Worm (Caenorhabditis elegans): ENCODE data around the gene F49E10.4.

F49E10.4 gene

DNA sequence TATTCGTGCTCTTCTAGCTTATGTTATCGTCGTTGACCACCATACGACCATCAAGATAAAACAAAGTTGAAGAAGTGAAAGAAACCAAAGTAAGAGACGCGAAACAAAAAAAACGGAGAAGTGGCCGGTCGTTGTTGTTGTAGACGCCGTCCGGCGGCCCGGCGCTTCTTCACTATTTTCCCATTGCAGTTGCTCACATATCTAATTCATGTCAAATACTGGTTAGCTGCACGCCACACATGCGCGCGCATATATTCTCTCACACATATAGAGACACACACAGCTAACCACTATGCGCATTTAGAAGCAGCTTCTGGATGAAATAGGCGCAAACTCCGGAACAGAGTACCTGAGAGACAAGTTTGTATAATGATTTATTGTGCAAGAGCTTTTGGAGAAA lies 7.6 kb upstream of the F49E10.4 start:
- no peak for TF ChIP-seq nhr-11 (tag; optimal IDR thresholded peaks at IDR 0.05)
- no peak for TF ChIP-seq aly-2 (tag; optimal IDR thresholded peaks at IDR 0.05)
- TF ChIP-seq lin-39 (tag; optimal IDR thresholded peaks at IDR 0.05) = peak; percentile 26
- TF ChIP-seq mml-1 (tag; optimal IDR thresholded peaks at IDR 0.05) = no peak
- no peak for TF ChIP-seq fos-1 (tag; optimal IDR thresholded peaks at IDR 0.05)
- no peak for TF ChIP-seq pha-4 (tag; optimal IDR thresholded peaks at IDR 0.05)
- TF ChIP-seq nhr-43 (tag; optimal IDR thresholded peaks at IDR 0.05; ENCODE audit: poor library complexity, severe bottlenecking) = no peak
- no peak for TF ChIP-seq ceh-28 (tag; optimal IDR thresholded peaks at IDR 0.05)
- no peak for TF ChIP-seq unc-39 (tag; optimal IDR thresholded peaks at IDR 0.05)
- no peak for TF ChIP-seq ztf-11 (tag; optimal IDR thresholded peaks at IDR 0.05)
- peak; percentile 11 for TF ChIP-seq hmg-11 (tag; optimal IDR thresholded peaks at IDR 0.05)
- no peak for TF ChIP-seq tbx-2 (tag; optimal IDR thresholded peaks at IDR 0.05)
- TF ChIP-seq nfya-1 (tag; optimal IDR thresholded peaks at IDR 0.05; ENCODE audit: insufficient read depth) = peak; percentile 40
- TF ChIP-seq fkh-2 (tag; optimal IDR thresholded peaks at IDR 0.05) = no peak
- TF ChIP-seq unc-62 (GFP tag; optimal IDR thresholded peaks at IDR 0.05) = no peak
- no peak for TF ChIP-seq sea-2 (GFP tag; optimal IDR thresholded peaks at IDR 0.05)

DNA sequence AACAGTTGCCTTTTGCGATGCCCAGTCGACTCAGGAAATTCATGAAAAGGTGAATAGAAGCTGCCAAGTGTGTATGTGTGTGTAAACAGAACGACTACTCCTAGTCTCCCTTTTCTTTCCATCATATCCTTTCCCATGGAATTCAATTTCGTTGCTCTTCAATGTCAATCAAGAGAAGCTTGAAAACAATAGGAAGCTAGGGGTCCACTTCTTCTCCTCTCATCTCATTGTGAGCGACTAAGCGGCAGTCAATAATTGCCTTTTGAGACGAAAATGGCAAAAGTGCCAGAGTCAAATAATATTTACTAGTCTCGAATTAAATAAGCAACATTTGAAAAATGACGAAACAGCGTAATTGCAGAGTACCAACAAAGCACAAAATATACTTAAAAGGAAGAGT lies 6.1 kb upstream of the F49E10.4 start:
- TF ChIP-seq nhr-11 (tag; optimal IDR thresholded peaks at IDR 0.05) (no peak), nhr-77 (tag; optimal IDR thresholded peaks at IDR 0.05) (no peak), nfya-1 (tag; optimal IDR thresholded peaks at IDR 0.05; ENCODE audit: insufficient read depth) (no peak)

DNA sequence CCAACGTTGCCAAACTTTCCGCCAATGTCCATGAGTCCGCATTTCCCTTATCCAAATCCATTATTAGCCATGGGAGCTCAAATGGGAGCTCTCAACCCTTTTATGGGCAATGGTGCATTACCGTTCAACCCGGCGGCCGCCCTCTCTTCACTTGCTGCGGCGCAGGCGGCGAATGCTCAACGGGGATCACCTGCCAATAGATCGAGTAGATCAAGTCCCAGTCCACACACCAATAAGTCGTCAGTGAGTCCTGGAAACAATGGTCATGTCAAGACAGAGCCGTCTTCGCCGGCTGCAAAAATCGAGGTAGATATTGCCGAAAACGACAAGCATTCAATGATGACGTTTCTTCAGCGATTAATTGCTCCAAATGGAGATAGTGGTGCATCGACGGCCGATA lies 3.5 kb upstream of the F49E10.4 start:
- TF ChIP-seq ceh-9 (tag; optimal IDR thresholded peaks at IDR 0.05) (no peak), daf-12 (tag; optimal IDR thresholded peaks at IDR 0.05) (no peak), ama-1 (optimal IDR thresholded peaks at IDR 0.05) (no peak), elt-1 (tag; optimal IDR thresholded peaks at IDR 0.05) (no peak), nhr-23 (tag; optimal IDR thresholded peaks at IDR 0.05) (no peak), fos-1 (tag; optimal IDR thresholded peaks at IDR 0.05) (no peak), jun-1 (tag; optimal IDR thresholded peaks at IDR 0.05) (no peak), elt-2 (tag; optimal IDR thresholded peaks at IDR 0.05) (no peak), snpc-4 (tag; optimal IDR thresholded peaks at IDR 0.05) (no peak), fkh-2 (tag; optimal IDR thresholded peaks at IDR 0.05) (no peak), hmg-11 (tag; optimal IDR thresholded peaks at IDR 0.05) (no peak)

DNA sequence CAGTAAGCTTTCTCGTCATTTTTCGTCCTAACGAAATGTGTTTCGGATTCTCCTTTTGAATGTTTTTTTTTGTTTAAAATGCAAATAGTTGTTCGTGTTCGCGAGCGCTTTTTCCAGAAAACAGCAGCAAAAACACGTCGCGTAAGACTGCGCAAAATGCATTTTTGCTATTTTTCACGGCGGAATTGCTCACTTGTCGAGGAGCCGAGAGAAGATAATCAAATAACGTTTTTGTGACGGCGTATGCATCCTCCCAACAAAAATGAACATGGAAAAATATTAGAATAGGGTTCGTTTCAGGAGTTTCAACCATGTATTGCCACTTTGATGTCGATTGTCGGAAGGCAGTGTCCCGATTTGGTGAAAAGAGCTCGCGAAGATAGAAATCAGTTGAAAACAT lies 1.4 kb downstream of the F49E10.4 start:
- TF ChIP-seq ztf-11 (tag; optimal IDR thresholded peaks at IDR 0.05) (no peak), fkh-10 (GFP tag; optimal IDR thresholded peaks at IDR 0.05) (peak; percentile 50)

DNA sequence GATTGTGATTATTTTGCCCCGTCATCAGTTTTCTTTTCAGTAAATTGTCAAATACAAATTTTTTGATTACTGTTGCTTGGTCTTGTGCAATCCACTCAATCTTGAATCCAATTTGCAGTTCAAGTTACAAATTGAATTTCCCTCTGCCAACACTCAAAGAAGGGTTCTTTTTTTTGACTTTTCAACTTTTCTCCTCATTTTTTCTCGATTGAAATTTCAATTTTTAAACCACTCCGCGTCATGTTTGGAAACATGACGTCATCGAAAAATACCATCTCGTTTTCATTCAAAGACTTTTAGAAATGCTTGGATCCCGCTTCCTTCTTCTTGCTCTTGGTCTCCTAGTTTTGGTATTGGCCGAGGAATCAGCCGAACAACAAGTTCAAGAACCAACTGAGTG lies 9.9 kb downstream of the F49E10.4 start, which contains the start of gene flp-7:
Gene flp-7, plus strand, starts transcription at position 301 of the 400 bp plus-strand sequence.
- no peak for TF ChIP-seq jun-1 (tag; optimal IDR thresholded peaks at IDR 0.05)
- TF ChIP-seq lsy-12 (tag; optimal IDR thresholded peaks at IDR 0.05) = no peak

DNA sequence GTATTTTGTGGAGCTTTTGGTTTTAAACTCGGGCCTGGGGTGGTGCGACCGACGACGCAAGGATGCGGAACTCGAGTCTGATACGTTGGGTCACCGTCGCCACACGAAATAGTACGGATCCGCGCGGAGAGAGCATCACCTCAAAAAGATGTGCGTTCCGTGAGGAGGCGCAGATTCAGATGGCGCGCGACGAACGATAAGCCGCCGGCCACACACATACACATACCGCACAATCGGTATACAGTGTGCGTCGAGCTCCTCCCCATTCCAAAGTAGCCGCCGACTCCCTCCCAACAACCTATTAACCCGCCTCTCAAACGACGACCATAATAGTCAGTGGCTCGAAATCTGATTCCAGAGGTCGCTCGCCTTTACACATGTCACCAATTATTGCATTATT lies 14.4 kb downstream of the F49E10.4 start, which contains the start of gene F49E10.2:
Gene F49E10.2, plus strand, starts transcription at position 301 of the 400 bp plus-strand sequence.
- no peak for TF ChIP-seq ceh-9 (tag; optimal IDR thresholded peaks at IDR 0.05)
- no peak for TF ChIP-seq pqm-1 (tag; optimal IDR thresholded peaks at IDR 0.05)
- TF ChIP-seq lin-15B (tag; optimal IDR thresholded peaks at IDR 0.05) = no peak
- no peak for TF ChIP-seq nhr-67 (tag; optimal IDR thresholded peaks at IDR 0.05)
- TF ChIP-seq nhr-76 (tag; optimal IDR thresholded peaks at IDR 0.05) = no peak
- no peak for TF ChIP-seq elt-1 (tag; optimal IDR thresholded peaks at IDR 0.05)
- no peak for TF ChIP-seq nhr-28 (tag; optimal IDR thresholded peaks at IDR 0.05)
- TF ChIP-seq nfya-1 (tag; optimal IDR thresholded peaks at IDR 0.05; ENCODE audit: insufficient read depth) = no peak
- TF ChIP-seq aly-2 (tag; optimal IDR thresholded peaks at IDR 0.05) = no peak
- no peak for TF ChIP-seq tbx-2 (tag; optimal IDR thresholded peaks at IDR 0.05)
- TF ChIP-seq ZK546.5 (tag; optimal IDR thresholded peaks at IDR 0.05) = no peak
- no peak for TF ChIP-seq egl-5 (tag; optimal IDR thresholded peaks at IDR 0.05)
- no peak for TF ChIP-seq ztf-11 (tag; optimal IDR thresholded peaks at IDR 0.05)
- TF ChIP-seq mml-1 (tag; optimal IDR thresholded peaks at IDR 0.05) = no peak
- TF ChIP-seq ztf-4 (tag; optimal IDR thresholded peaks at IDR 0.05) = no peak
- TF ChIP-seq ceh-28 (tag; optimal IDR thresholded peaks at IDR 0.05) = no peak
- TF ChIP-seq nhr-12 (tag; optimal IDR thresholded peaks at IDR 0.05) = no peak
- no peak for TF ChIP-seq pha-4 (tag; optimal IDR thresholded peaks at IDR 0.05)

Data from whole organism, L3 larva.